Fruit fly (Drosophila melanogaster): Measurements from ENCODE around the gene CG34290.

dm6 chr3R:24270578-24270977 is 19.0 kb downstream of the CG34290 start:
- no peak for TF ChIP-seq CTCF (optimal IDR thresholded peaks at IDR 0.05)
- no peak for TF ChIP-seq CG8478 (optimal IDR thresholded peaks at IDR 0.05)

Measured in S2 (cell line).